Worm (Caenorhabditis elegans): Measurements from ENCODE around the gene ttr-42.

DNA sequence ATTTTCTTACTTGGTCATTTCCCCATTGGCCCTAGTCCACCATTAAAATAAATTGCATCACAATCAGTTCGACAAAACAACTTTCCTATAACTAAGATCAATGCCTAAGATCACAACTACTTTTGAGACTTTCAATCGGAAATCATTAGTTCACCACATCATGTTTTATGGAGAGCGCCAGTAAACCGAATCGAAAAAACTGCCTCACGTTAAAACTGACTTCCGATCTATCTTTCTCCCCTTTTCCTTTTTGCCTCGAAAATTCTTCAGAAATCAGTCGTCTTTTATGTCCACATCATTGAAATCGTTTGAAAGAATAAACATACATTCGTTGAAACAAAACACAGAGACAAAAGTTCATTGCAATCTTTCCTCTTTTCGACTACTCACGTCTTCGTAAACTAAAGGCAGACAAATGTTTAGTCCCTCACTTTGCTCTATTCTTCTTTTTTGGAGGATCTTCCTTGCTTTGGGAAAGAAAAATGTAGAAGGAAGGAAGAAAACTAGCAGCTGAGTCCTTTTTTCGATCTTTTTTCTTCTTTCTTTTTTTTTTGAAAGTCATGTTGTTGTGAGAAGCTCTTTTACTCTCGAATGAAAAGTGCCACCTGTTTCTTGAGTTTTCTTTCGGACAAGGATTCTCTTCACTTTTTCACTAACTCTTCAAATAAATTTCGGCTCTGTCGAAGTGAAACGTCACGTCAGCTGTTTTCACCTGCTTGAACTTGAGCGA is 17.6 kb downstream of the ttr-42 start:
- TF ChIP-seq fos-1 (tag; optimal IDR thresholded peaks at IDR 0.05) (no peak), nhr-237 (tag; optimal IDR thresholded peaks at IDR 0.05) (no peak), lin-13 (GFP tag; optimal IDR thresholded peaks at IDR 0.05) (peak; percentile 30), nhr-25 (tag; optimal IDR thresholded peaks at IDR 0.05) (no peak), nhr-77 (tag; optimal IDR thresholded peaks at IDR 0.05) (no peak), unc-62 (GFP tag; optimal IDR thresholded peaks at IDR 0.05) (no peak), ama-1 (optimal IDR thresholded peaks at IDR 0.05) (no peak)

Data from whole organism, L2 larva.